Fruit fly (Drosophila melanogaster) whole organism, embryonic: Measurements from ENCODE around the gene CG31904.

Source experiments
- BtbVII ChIP-seq: fragments of 200-800 bp; sonication (Bioruptor generic); optimal IDR thresholded peaks from 3 replicates; lab custom pipeline; 2017; ENCODE audit warnings: missing biosample characterization, mild to moderate bottlenecking, missing genetic modification characterization
- CG10267 ChIP-seq: fragments of 200-800 bp; sonication (Bioruptor generic); optimal IDR thresholded peaks from 2 replicates; lab custom pipeline; 2018; ENCODE audit warnings: missing biosample characterization, mild to moderate bottlenecking, missing genetic modification characterization, moderate library complexity
- CG10462 ChIP-seq: fragments of 200-800 bp; sonication (Bioruptor generic); optimal IDR thresholded peaks from 2 replicates; lab custom pipeline; 2016; ENCODE audit warnings: missing biosample characterization, missing genetic modification characterization
- CG12391 ChIP-seq: fragments of 200-800 bp; sonication (Bioruptor generic); optimal IDR thresholded peaks from 3 replicates; lab custom pipeline; 2018; ENCODE audit warnings: missing biosample characterization, mild to moderate bottlenecking, missing genetic modification characterization, moderate library complexity
- CG12942 ChIP-seq: fragments of 200-800 bp; sonication (Bioruptor generic); optimal IDR thresholded peaks from 3 replicates; lab custom pipeline; 2016; ENCODE audit warnings: missing biosample characterization, missing genetic modification characterization
- CG14050 ChIP-seq: fragments of 200-800 bp; sonication (Bioruptor generic); IDR thresholded peaks from 3 replicates; pipeline ENCODE4 v1.3.6; 2022; ENCODE audit warnings: missing biosample characterization, missing genetic modification characterization
- CG14667 ChIP-seq: fragments of 200-800 bp; sonication (Bioruptor generic); IDR thresholded peaks from 2 replicates; pipeline ENCODE4 v1.3.6; 2022; ENCODE audit warnings: missing biosample characterization, missing genetic modification characterization
- CG15269 ChIP-seq: fragments of 200-800 bp; sonication (Bioruptor generic); optimal IDR thresholded peaks from 2 replicates; lab custom pipeline; 2018; ENCODE audit warnings: missing biosample characterization, mild to moderate bottlenecking, missing genetic modification characterization, moderate library complexity
- CG1529 ChIP-seq: fragments of 200-800 bp; sonication (Bioruptor generic); optimal IDR thresholded peaks from 3 replicates; lab custom pipeline; 2018; ENCODE audit warnings: missing biosample characterization, missing genetic modification characterization
- CG1603 ChIP-seq: fragments of 200-800 bp; sonication (Bioruptor generic); optimal IDR thresholded peaks from 2 replicates; lab custom pipeline; 2019; ENCODE audit warnings: missing biosample characterization, mild to moderate bottlenecking, missing genetic modification characterization, moderate library complexity
- CG17829 ChIP-seq: fragments of 200-800 bp; optimal IDR thresholded peaks from 2 replicates; lab custom pipeline; 2019; ENCODE audit warnings: missing biosample characterization, mild to moderate bottlenecking, missing genetic modification characterization, moderate library complexity
- CG33213 ChIP-seq: fragments of 200-800 bp; sonication (Bioruptor generic); optimal IDR thresholded peaks from 3 replicates; lab custom pipeline; 2016; ENCODE audit warnings: missing biosample characterization, missing genetic modification characterization
- CG3726 ChIP-seq: fragments of 200-800 bp; sonication (Bioruptor generic); IDR thresholded peaks from 3 replicates; pipeline ENCODE4, ENCODE4 v1.3.6; 2022; ENCODE audit warnings: missing biosample characterization, missing genetic modification characterization
- CG4617 ChIP-seq: fragments of 200-800 bp; sonication (Bioruptor generic); optimal IDR thresholded peaks from 3 replicates; lab custom pipeline; 2016; ENCODE audit warnings: missing biosample characterization, missing genetic modification characterization, borderline replicate concordance
- CG4730 ChIP-seq: fragments of 200-800 bp; sonication (Bioruptor generic); IDR thresholded peaks from 2 replicates; pipeline ENCODE4 v1.3.6; 2022; ENCODE audit warnings: missing biosample characterization, missing genetic modification characterization
- CG6765 ChIP-seq: fragments of 200-800 bp; sonication (Bioruptor generic); optimal IDR thresholded peaks from 3 replicates; lab custom pipeline; 2017; ENCODE audit warnings: missing biosample characterization, mild to moderate bottlenecking, missing genetic modification characterization
- CG6854 ChIP-seq: fragments of 200-800 bp; sonication (Bioruptor generic); optimal IDR thresholded peaks from 3 replicates; lab custom pipeline; 2017; ENCODE audit warnings: missing biosample characterization, mild to moderate bottlenecking, missing genetic modification characterization
- CG8359 ChIP-seq: fragments of 200-800 bp; sonication (Bioruptor generic); optimal IDR thresholded peaks from 2 replicates; lab custom pipeline; 2017; ENCODE audit warnings: missing biosample characterization, mild to moderate bottlenecking, missing genetic modification characterization, borderline replicate concordance
- CG9727 ChIP-seq: fragments of 200-800 bp; sonication (Bioruptor generic); optimal IDR thresholded peaks from 3 replicates; lab custom pipeline; 2017; ENCODE audit warnings: missing biosample characterization, mild to moderate bottlenecking, missing genetic modification characterization
- Chrac-16 ChIP-seq: fragments of 200-800 bp; sonication (Bioruptor generic); optimal IDR thresholded peaks from 3 replicates; lab custom pipeline; 2016; ENCODE audit warnings: missing biosample characterization, missing genetic modification characterization
- Ets65A ChIP-seq: fragments of 200-800 bp; sonication (Bioruptor generic); peaks from one replicate; lab custom pipeline; 2016; ENCODE audit warnings: missing biosample characterization, missing genetic modification characterization
- Ets97D ChIP-seq: fragments of 200-800 bp; sonication (Bioruptor generic); optimal IDR thresholded peaks from 3 replicates; lab custom pipeline; 2016; ENCODE audit warnings: missing biosample characterization, missing genetic modification characterization
- Fer2 ChIP-seq: fragments of 200-800 bp; sonication (Bioruptor generic); optimal IDR thresholded peaks from 2 replicates; lab custom pipeline; 2018; ENCODE audit warnings: missing biosample characterization, mild to moderate bottlenecking, missing genetic modification characterization, moderate library complexity
- Fer3 ChIP-seq: fragments of 200-800 bp; sonication (Bioruptor generic); optimal IDR thresholded peaks from 2 replicates; lab custom pipeline; 2018; ENCODE audit warnings: missing biosample characterization, mild to moderate bottlenecking, missing genetic modification characterization, moderate library complexity
- HHEX ChIP-seq: fragments of 200-800 bp; sonication (Bioruptor generic); optimal IDR thresholded peaks from 3 replicates; lab custom pipeline; 2017; ENCODE audit warnings: missing biosample characterization, mild to moderate bottlenecking, missing genetic modification characterization, missing genetic modification reagents
- Hmr ChIP-seq: fragments of 200-800 bp; sonication (Bioruptor generic); optimal IDR thresholded peaks from 3 replicates; lab custom pipeline; 2017; ENCODE audit warnings: mild to moderate bottlenecking, missing biosample characterization, missing genetic modification reagents, missing genetic modification characterization
- Hr51 ChIP-seq, 2 experiments: fragments of 200-800 bp; sonication (Bioruptor generic); optimal IDR thresholded peaks; 2 replicates in 1 of 2; 3 replicates in 1 of 2; lab custom pipeline; 2016 to 2018; ENCODE audit warnings: missing biosample characterization in 2 of 2, missing genetic modification characterization in 2 of 2, mild to moderate bottlenecking in 1 of 2, moderate library complexity in 1 of 2
- Lpt ChIP-seq: fragments of >200 bp; optimal IDR thresholded peaks from 2 replicates; lab custom pipeline; 2018; ENCODE audit warnings: missing biosample characterization, missing genetic modification characterization
- MTF-1 ChIP-seq: fragments of 200-800 bp; sonication (Bioruptor generic); optimal IDR thresholded peaks from 2 replicates; lab custom pipeline; 2018; ENCODE audit warnings: missing biosample characterization, mild to moderate bottlenecking, missing genetic modification characterization, borderline replicate concordance
- Med ChIP-seq: fragments of 200-800 bp; sonication (Bioruptor generic); peaks from one replicate; lab custom pipeline; 2016; ENCODE audit warnings: missing biosample characterization, missing genetic modification characterization, mild to moderate bottlenecking, inconsistent platforms, moderate library complexity
- Rfx ChIP-seq: fragments of 200-800 bp; sonication (Bioruptor generic); IDR thresholded peaks from 2 replicates; pipeline ENCODE4 v1.3.6; 2022; ENCODE audit warnings: missing biosample characterization, missing genetic modification characterization
- Xbp1 ChIP-seq: fragments of 200-800 bp; sonication (Bioruptor generic); optimal IDR thresholded peaks from 3 replicates; lab custom pipeline; 2016; ENCODE audit warnings: missing biosample characterization, mild to moderate bottlenecking, missing genetic modification characterization
- ewg ChIP-seq: fragments of 200-800 bp; sonication (Bioruptor generic); optimal IDR thresholded peaks from 3 replicates; lab custom pipeline; 2017; ENCODE audit warnings: mild to moderate bottlenecking, missing biosample characterization, missing genetic modification reagents, missing genetic modification characterization
- fru ChIP-seq: fragments of >200 bp; optimal IDR thresholded peaks from 2 replicates; lab custom pipeline; 2017
- hth ChIP-seq: fragments of >200 bp; optimal IDR thresholded peaks from 2 replicates; lab custom pipeline; 2017; ENCODE audit warnings: inconsistent platforms
- jigr1 ChIP-seq: fragments of 200-800 bp; sonication (Bioruptor generic); IDR thresholded peaks from 3 replicates; pipeline ENCODE4 v1.3.6; 2022; ENCODE audit warnings: missing biosample characterization, missing genetic modification characterization
- jing ChIP-seq: fragments of 200-800 bp; sonication (Bioruptor generic); optimal IDR thresholded peaks from 2 replicates; lab custom pipeline; 2018; ENCODE audit warnings: missing biosample characterization, mild to moderate bottlenecking, missing genetic modification characterization
- klu ChIP-seq: fragments of 200-800 bp; sonication (Bioruptor generic); IDR thresholded peaks from 2 replicates; pipeline ENCODE4 v1.3.6; 2022; ENCODE audit warnings: missing biosample characterization, missing genetic modification characterization
- kni ChIP-seq: fragments of 200-800 bp; sonication (Bioruptor generic); optimal IDR thresholded peaks from 3 replicates; lab custom pipeline; 2017; ENCODE audit warnings: mild to moderate bottlenecking, missing biosample characterization, missing genetic modification reagents, missing genetic modification characterization
- lab ChIP-seq: fragments of 200-800 bp; sonication (Bioruptor generic); optimal IDR thresholded peaks from 3 replicates; lab custom pipeline; 2017; ENCODE audit warnings: missing biosample characterization, missing genetic modification characterization, mild to moderate bottlenecking, moderate library complexity, missing genetic modification reagents
- maf-S ChIP-seq: fragments of 200-800 bp; sonication (Bioruptor generic); optimal IDR thresholded peaks from 2 replicates; lab custom pipeline; 2016; ENCODE audit warnings: missing biosample characterization, missing genetic modification characterization
- nau ChIP-seq: fragments of 200-800 bp; sonication (Bioruptor generic); optimal IDR thresholded peaks from 3 replicates; lab custom pipeline; 2017; ENCODE audit warnings: missing biosample characterization, mild to moderate bottlenecking, missing genetic modification characterization, missing genetic modification reagents
- pnt ChIP-seq: fragments of 200-800 bp; sonication (Bioruptor generic); optimal IDR thresholded peaks from 3 replicates; lab custom pipeline; 2016; ENCODE audit warnings: missing biosample characterization, missing genetic modification characterization
- pros ChIP-seq: fragments of 200-800 bp; sonication (Bioruptor generic); optimal IDR thresholded peaks from 3 replicates; lab custom pipeline; 2019; ENCODE audit warnings: missing biosample characterization, mild to moderate bottlenecking, missing genetic modification characterization, moderate library complexity
- repo ChIP-seq: fragments of 200-800 bp; sonication (Bioruptor generic); optimal IDR thresholded peaks from 2 replicates; lab custom pipeline; 2016; ENCODE audit warnings: missing biosample characterization, missing genetic modification characterization
- ro ChIP-seq: fragments of 200-800 bp; sonication (Bioruptor generic); IDR thresholded peaks from 2 replicates; pipeline ENCODE4 v1.3.6; 2022; ENCODE audit warnings: missing biosample characterization, missing genetic modification characterization
- sima ChIP-seq: fragments of 200-800 bp; sonication (Bioruptor generic); optimal IDR thresholded peaks from 2 replicates; lab custom pipeline; 2016; ENCODE audit warnings: missing biosample characterization, missing genetic modification characterization
- stc ChIP-seq: fragments of 200-800 bp; sonication (Bioruptor generic); IDR thresholded peaks from 2 replicates; pipeline ENCODE4 v1.3.6; 2022; ENCODE audit warnings: missing biosample characterization, missing genetic modification characterization
- trem ChIP-seq: fragments of 200-800 bp; optimal IDR thresholded peaks from 3 replicates; lab custom pipeline; 2019; ENCODE audit warnings: missing biosample characterization, mild to moderate bottlenecking, missing genetic modification characterization, moderate library complexity
- trh ChIP-seq: fragments of 200-800 bp; sonication (Bioruptor generic); optimal IDR thresholded peaks from 2 replicates; lab custom pipeline; 2016; ENCODE audit warnings: missing biosample characterization, missing genetic modification characterization
- unpg ChIP-seq: fragments of 200-800 bp; sonication (Bioruptor generic); optimal IDR thresholded peaks from 3 replicates; lab custom pipeline; 2018; ENCODE audit warnings: missing biosample characterization, mild to moderate bottlenecking, missing genetic modification characterization, moderate library complexity
- wek ChIP-seq: fragments of 200-800 bp; sonication (Bioruptor generic); optimal IDR thresholded peaks from 3 replicates; lab custom pipeline; 2018; ENCODE audit warnings: missing biosample characterization, mild to moderate bottlenecking, missing genetic modification characterization, moderate library complexity

Gene CG31904

DNA sequence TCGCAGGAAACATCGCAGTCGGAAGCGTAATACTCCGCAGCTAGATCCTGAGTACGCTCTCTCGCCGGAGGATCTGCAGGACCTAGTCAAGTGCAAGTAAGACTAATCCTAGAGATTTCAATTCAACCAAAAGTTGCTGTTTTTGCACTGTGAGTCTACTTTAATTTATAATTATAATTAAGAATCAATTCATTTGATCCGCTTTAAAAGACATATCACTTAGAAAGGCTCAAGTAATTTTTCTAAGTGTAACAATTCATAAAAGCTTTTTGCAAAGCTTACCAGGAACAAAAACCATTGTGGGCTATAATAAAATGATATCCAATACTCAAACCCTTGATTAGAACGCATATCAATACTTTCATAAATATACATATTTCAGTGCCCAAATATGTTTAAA, 18.2 kb upstream of the CG31904 start (continued):
- peak; percentile 8 for TF ChIP-seq Fer3
- 0 out of 3 replicates have a peak, but pooled peaks have one; percentile 10 for TF ChIP-seq CG3726 (GFP tag; lab: Robert Waterston, UW)
- TF ChIP-seq CG15269 (tag; lab: Kevin White, UChicago) = peak; percentile 30
- no peak for TF ChIP-seq CG1529 (GFP tag; lab: Kevin White, UChicago)
- no peak for TF ChIP-seq CG10267 (tag; lab: Kevin White, UChicago)
- no peak for TF ChIP-seq Hr51 (GFP tag; optimal IDR thresholded peaks at IDR 0.05; lab: Kevin White, UChicago)
- TF ChIP-seq CG8359 (GFP tag; lab: Kevin White, UChicago) = no peak
- TF ChIP-seq CG10462 (GFP tag; lab: Kevin White, UChicago) = no peak
- no peak for TF ChIP-seq CG12391 (tag; lab: Kevin White, UChicago)
- TF ChIP-seq stc (GFP tag; lab: Robert Waterston, UW) = 0 out of 2 replicates have a peak, but pooled peaks have one; percentile 11
- TF ChIP-seq CG4730 (GFP tag; lab: Robert Waterston, UW) = no peak
- no peak for TF ChIP-seq jing (GFP tag; lab: Kevin White, UChicago)
- TF ChIP-seq nau (GFP tag; lab: Kevin White, UChicago) = no peak
- no peak for TF ChIP-seq BtbVII
- TF ChIP-seq lab (GFP tag; lab: Kevin White, UChicago) = no peak
- no peak for TF ChIP-seq CG6765 (GFP tag; lab: Kevin White, UChicago)
- no peak for TF ChIP-seq Med
- TF ChIP-seq HHEX (GFP tag; lab: Kevin White, UChicago) = no peak
- no peak for TF ChIP-seq Hmr
- TF ChIP-seq CG4617 (GFP tag; lab: Kevin White, UChicago) = no peak
- TF ChIP-seq CG33213 = no peak
- no peak for TF ChIP-seq Ets65A (GFP tag; lab: Kevin White, UChicago)
- TF ChIP-seq unpg (GFP tag; lab: Kevin White, UChicago) = no peak
- no peak for TF ChIP-seq ewg (GFP tag; lab: Kevin White, UChicago)
- no peak for TF ChIP-seq CG14667 (GFP tag; lab: Robert Waterston, UW)
- no peak for TF ChIP-seq jigr1 (GFP tag; lab: Robert Waterston, UW)
- no peak for TF ChIP-seq sima (GFP tag; lab: Kevin White, UChicago)
- no peak for TF ChIP-seq ro
- no peak for TF ChIP-seq fru (lab: Kevin White, UChicago)
- no peak for TF ChIP-seq maf-S (GFP tag; lab: Kevin White, UChicago)
- peak; percentile 8 for TF ChIP-seq Xbp1 (GFP tag; lab: Kevin White, UChicago)
- TF ChIP-seq kni (GFP tag; lab: Kevin White, UChicago) = no peak
- TF ChIP-seq CG9727 (GFP tag; lab: Kevin White, UChicago) = no peak
- TF ChIP-seq CG1603 (tag; lab: Kevin White, UChicago) = no peak
- no peak for TF ChIP-seq Fer2 (tag; lab: Kevin White, UChicago)
- TF ChIP-seq CG17829 (tag; lab: Kevin White, UChicago) = no peak
- TF ChIP-seq CG14050 (GFP tag; lab: Robert Waterston, UW) = peak; percentile 9; the same call in 1 of the 3 replicates
- no peak for TF ChIP-seq pros (GFP tag; lab: Kevin White, UChicago)
- TF ChIP-seq Ets97D = no peak
- TF ChIP-seq trh (GFP tag; lab: Kevin White, UChicago) = no peak
- no peak for TF ChIP-seq klu
- no peak for TF ChIP-seq hth (lab: Kevin White, UChicago)
- TF ChIP-seq CG6854 (GFP tag; lab: Kevin White, UChicago) = no peak
- no peak for TF ChIP-seq trem
- TF ChIP-seq Chrac-16 (GFP tag; lab: Kevin White, UChicago) = no peak
- TF ChIP-seq wek (GFP tag; lab: Kevin White, UChicago) = no peak
- no peak for TF ChIP-seq MTF-1
- 0 out of 2 replicates have a peak, but pooled peaks have one; percentile 14 for TF ChIP-seq Rfx (GFP tag; lab: Robert Waterston, UW)
- no peak for TF ChIP-seq CG12942 (GFP tag; lab: Kevin White, UChicago)
- no peak for TF ChIP-seq Lpt
- TF ChIP-seq pnt = no peak
- no peak for TF ChIP-seq repo (GFP tag; lab: Kevin White, UChicago)
